Fruit fly (Drosophila melanogaster) whole organism, embryonic: ENCODE measurements around the gene GILT3.

ENCODE experiments used
- Antp ChIP-seq: fragments of 200-800 bp; sonication (Bioruptor generic); optimal IDR thresholded peaks from 3 replicates; lab custom pipeline; 2016; ENCODE audit warnings: missing biosample characterization, missing genetic modification characterization
- BEAF-32 ChIP-seq: fragments of 200-800 bp; sonication (Bioruptor generic); optimal IDR thresholded peaks from 3 replicates; lab custom pipeline; 2017; ENCODE audit warnings: missing biosample characterization, missing genetic modification characterization, mild to moderate bottlenecking, moderate library complexity, missing genetic modification reagents
- BtbVII ChIP-seq: fragments of 200-800 bp; sonication (Bioruptor generic); optimal IDR thresholded peaks from 3 replicates; lab custom pipeline; 2017; ENCODE audit warnings: missing biosample characterization, mild to moderate bottlenecking, missing genetic modification characterization
- CG12744 ChIP-seq: fragments of 200-800 bp; sonication (Bioruptor generic); optimal IDR thresholded peaks from 2 replicates; lab custom pipeline; 2016; ENCODE audit warnings: missing biosample characterization, missing genetic modification characterization
- CG12769 ChIP-seq: fragments of 200-800 bp; sonication (Bioruptor generic); optimal IDR thresholded peaks from 2 replicates; lab custom pipeline; 2019; ENCODE audit warnings: missing biosample characterization, mild to moderate bottlenecking, missing genetic modification characterization, moderate library complexity
- CG12942 ChIP-seq: fragments of 200-800 bp; sonication (Bioruptor generic); optimal IDR thresholded peaks from 3 replicates; lab custom pipeline; 2016; ENCODE audit warnings: missing biosample characterization, missing genetic modification characterization
- CG14667 ChIP-seq: fragments of 200-800 bp; sonication (Bioruptor generic); IDR thresholded peaks from 2 replicates; pipeline ENCODE4 v1.3.6; 2022; ENCODE audit warnings: missing biosample characterization, missing genetic modification characterization
- CG17912 ChIP-seq: fragments of 200-800 bp; sonication (Bioruptor generic); optimal IDR thresholded peaks from 2 replicates; lab custom pipeline; 2018; ENCODE audit warnings: missing biosample characterization, mild to moderate bottlenecking, missing genetic modification characterization
- CG18262 ChIP-seq: fragments of 200-800 bp; optimal IDR thresholded peaks from 3 replicates; lab custom pipeline; 2019; ENCODE audit warnings: missing biosample characterization, mild to moderate bottlenecking, missing genetic modification characterization, moderate library complexity
- CG18764 ChIP-seq: fragments of 200-800 bp; sonication (Bioruptor generic); optimal IDR thresholded peaks from 3 replicates; lab custom pipeline; 2016; ENCODE audit warnings: missing biosample characterization, missing genetic modification characterization
- CG31388 ChIP-seq: fragments of 200-800 bp; sonication (Bioruptor generic); optimal IDR thresholded peaks from 2 replicates; lab custom pipeline; 2016; ENCODE audit warnings: missing biosample characterization, missing genetic modification characterization
- CG34376 ChIP-seq: fragments of 200-800 bp; sonication (Bioruptor generic); optimal IDR thresholded peaks from 2 replicates; lab custom pipeline; 2018; ENCODE audit warnings: missing biosample characterization, mild to moderate bottlenecking, missing genetic modification characterization
- CG3838 ChIP-seq: fragments of 200-800 bp; sonication (Bioruptor generic); optimal IDR thresholded peaks from 3 replicates; lab custom pipeline; 2016; ENCODE audit warnings: missing biosample characterization, missing genetic modification characterization
- CG42726 ChIP-seq: fragments of 200-800 bp; sonication (Bioruptor generic); IDR thresholded peaks from 2 replicates; pipeline ENCODE4 v1.3.6; 2022; ENCODE audit warnings: missing biosample characterization, missing genetic modification characterization; ENCODE audit not compliant: partially characterized antibody
- CG4424 ChIP-seq: fragments of 200-800 bp; sonication (Bioruptor generic); optimal IDR thresholded peaks from 3 replicates; lab custom pipeline; 2016; ENCODE audit warnings: missing biosample characterization, missing genetic modification characterization
- CG4820 ChIP-seq: fragments of 200-800 bp; sonication (Bioruptor generic); optimal IDR thresholded peaks from 3 replicates; lab custom pipeline; 2016; ENCODE audit warnings: missing biosample characterization, missing genetic modification characterization
- CG5180 ChIP-seq: fragments of 200-800 bp; sonication (Bioruptor generic); optimal IDR thresholded peaks from 3 replicates; lab custom pipeline; 2017; ENCODE audit warnings: missing biosample characterization, missing genetic modification characterization, mild to moderate bottlenecking, moderate library complexity, missing genetic modification reagents
- CG6272 ChIP-seq: fragments of 200-800 bp; sonication (Bioruptor generic); IDR thresholded peaks from 2 replicates; pipeline ENCODE4 v1.3.6; 2022; ENCODE audit warnings: missing biosample characterization, missing genetic modification characterization
- CG6813 ChIP-seq: fragments of 200-800 bp; sonication (Bioruptor generic); optimal IDR thresholded peaks from 2 replicates; lab custom pipeline; 2017; ENCODE audit warnings: missing biosample characterization, missing genetic modification characterization, mild to moderate bottlenecking, moderate library complexity, missing genetic modification reagents
- CG7372 ChIP-seq: fragments of 200-800 bp; sonication (Bioruptor generic); IDR thresholded peaks from 2 replicates; pipeline ENCODE4 v1.3.6; 2022; ENCODE audit warnings: missing biosample characterization, missing genetic modification characterization
- CG8478 ChIP-seq: fragments of >200 bp; optimal IDR thresholded peaks from 2 replicates; lab custom pipeline; 2018
- CG9817 ChIP-seq: fragments of 200-800 bp; sonication (Bioruptor generic); optimal IDR thresholded peaks from 2 replicates; lab custom pipeline; 2018; ENCODE audit warnings: missing biosample characterization, mild to moderate bottlenecking, missing genetic modification characterization, moderate library complexity
- CrebB ChIP-seq: fragments of 200-800 bp; sonication (Bioruptor generic); optimal IDR thresholded peaks from 3 replicates; lab custom pipeline; 2018; ENCODE audit warnings: missing biosample characterization, mild to moderate bottlenecking, missing genetic modification characterization
- Gsc ChIP-seq: fragments of 200-800 bp; sonication (Bioruptor generic); IDR thresholded peaks from 2 replicates; pipeline ENCODE4 v1.3.6; 2022; ENCODE audit warnings: missing biosample characterization, missing genetic modification characterization
- HLH4C ChIP-seq: fragments of 200-800 bp; sonication (Bioruptor generic); IDR thresholded peaks from 3 replicates; pipeline ENCODE4 v1.3.6; 2022; ENCODE audit warnings: missing biosample characterization, missing genetic modification characterization; ENCODE audit not compliant: partially characterized antibody
- Lpt ChIP-seq: fragments of >200 bp; optimal IDR thresholded peaks from 2 replicates; lab custom pipeline; 2018; ENCODE audit warnings: missing biosample characterization, missing genetic modification characterization
- Med ChIP-seq: fragments of 200-800 bp; sonication (Bioruptor generic); peaks from one replicate; lab custom pipeline; 2016; ENCODE audit warnings: missing biosample characterization, missing genetic modification characterization, mild to moderate bottlenecking, inconsistent platforms, moderate library complexity
- NK7.1 ChIP-seq: fragments of 200-800 bp; sonication (Bioruptor generic); optimal IDR thresholded peaks from 3 replicates; lab custom pipeline; 2016; ENCODE audit warnings: missing biosample characterization, missing genetic modification characterization
- Neu2 ChIP-seq: fragments of 200-800 bp; sonication (Bioruptor generic); optimal IDR thresholded peaks from 3 replicates; lab custom pipeline; 2016; ENCODE audit warnings: missing biosample characterization, missing genetic modification characterization, borderline replicate concordance
- al ChIP-seq: fragments of 200-800 bp; sonication (Bioruptor generic); IDR thresholded peaks from 2 replicates; pipeline ENCODE4 v1.3.6; 2022; ENCODE audit warnings: missing biosample characterization, missing genetic modification characterization
- aop ChIP-seq: fragments of 200-800 bp; sonication (Bioruptor generic); IDR thresholded peaks from 2 replicates; pipeline ENCODE4 v1.3.6; 2022; ENCODE audit warnings: missing biosample characterization, missing genetic modification characterization
- ara ChIP-seq: fragments of 200-800 bp; sonication (Bioruptor generic); IDR thresholded peaks from 2 replicates; pipeline ENCODE4 v1.3.6; 2022; ENCODE audit warnings: missing biosample characterization, missing genetic modification characterization
- ash1 ChIP-seq: fragments of 200-800 bp; sonication (Bioruptor generic); optimal IDR thresholded peaks from 2 replicates; lab custom pipeline; 2018; ENCODE audit warnings: missing biosample characterization, mild to moderate bottlenecking, missing genetic modification characterization
- cad ChIP-seq: fragments of >200 bp; optimal IDR thresholded peaks from 2 replicates; lab custom pipeline; 2017; ENCODE audit warnings: missing biosample characterization, missing genetic modification characterization
- dmrt11E ChIP-seq: fragments of 200-800 bp; sonication (Bioruptor generic); optimal IDR thresholded peaks from 3 replicates; lab custom pipeline; 2018; ENCODE audit warnings: missing biosample characterization, mild to moderate bottlenecking, missing genetic modification characterization, moderate library complexity
- en ChIP-seq: fragments of 200-800 bp; sonication (Bioruptor generic); optimal IDR thresholded peaks from 2 replicates; lab custom pipeline; 2016; ENCODE audit warnings: missing biosample characterization, missing genetic modification characterization
- esg ChIP-seq: fragments of 200-800 bp; sonication (Bioruptor generic); conservative IDR thresholded peaks from 2 replicates; pipeline ENCODE4 v1.3.6; 2022; ENCODE audit warnings: missing biosample characterization, missing genetic modification characterization
- eve ChIP-seq, 2 experiments: fragments of >200 bp; optimal IDR thresholded peaks; 2 replicates each; lab custom pipeline; 2017; ENCODE audit warnings: missing biosample characterization in 2 of 2, missing genetic modification characterization in 2 of 2
- ftz-f1 ChIP-seq: fragments of 200-800 bp; sonication (Bioruptor generic); optimal IDR thresholded peaks from 2 replicates; lab custom pipeline; 2016; ENCODE audit warnings: missing biosample characterization, missing genetic modification characterization
- gfzf ChIP-seq: fragments of 200-800 bp; sonication (Bioruptor generic); optimal IDR thresholded peaks from 2 replicates; lab custom pipeline; 2016; ENCODE audit warnings: missing biosample characterization, mild to moderate bottlenecking, missing genetic modification characterization, moderate library complexity
- ham ChIP-seq: fragments of 200-800 bp; sonication (Bioruptor generic); IDR thresholded peaks from 2 replicates; pipeline ENCODE4 v1.3.6; 2022; ENCODE audit warnings: missing biosample characterization, missing genetic modification characterization
- hb ChIP-seq: fragments of 200-800 bp; sonication (Bioruptor generic); IDR thresholded peaks from 3 replicates; pipeline ENCODE4 v1.3.6; 2022; ENCODE audit warnings: missing biosample characterization, missing genetic modification characterization; ENCODE audit not compliant: partially characterized antibody
- pho ChIP-seq: fragments of 200-800 bp; sonication (Bioruptor generic); optimal IDR thresholded peaks from 2 replicates; lab custom pipeline; 2016; ENCODE audit warnings: missing biosample characterization, missing genetic modification characterization
- sens ChIP-seq: fragments of 200-800 bp; sonication (Bioruptor generic); peaks from one replicate; lab custom pipeline; 2016; ENCODE audit warnings: missing biosample characterization, missing genetic modification characterization
- so ChIP-seq: fragments of 200-800 bp; sonication (Bioruptor generic); IDR thresholded peaks from 3 replicates; pipeline ENCODE4 v1.3.6; 2022; ENCODE audit warnings: missing biosample characterization, missing genetic modification characterization
- sqz ChIP-seq: fragments of 200-800 bp; sonication (Bioruptor generic); optimal IDR thresholded peaks from 3 replicates; lab custom pipeline; 2018; ENCODE audit warnings: missing biosample characterization, mild to moderate bottlenecking, missing genetic modification characterization
- ssp ChIP-seq: fragments of 200-800 bp; sonication (Bioruptor generic); IDR thresholded peaks from 2 replicates; pipeline ENCODE4 v1.3.6; 2022; ENCODE audit warnings: missing biosample characterization, missing genetic modification characterization
- tgo ChIP-seq: fragments of 200-800 bp; sonication (Bioruptor generic); IDR thresholded peaks from 3 replicates; pipeline ENCODE4 v1.3.6; 2022; ENCODE audit warnings: missing biosample characterization, missing genetic modification characterization
- tio ChIP-seq: fragments of 200-800 bp; sonication (Bioruptor generic); optimal IDR thresholded peaks from 2 replicates; lab custom pipeline; 2017; ENCODE audit warnings: missing biosample characterization, missing genetic modification characterization, inconsistent platforms
- trh ChIP-seq: fragments of 200-800 bp; sonication (Bioruptor generic); optimal IDR thresholded peaks from 2 replicates; lab custom pipeline; 2016; ENCODE audit warnings: missing biosample characterization, missing genetic modification characterization
- ttk ChIP-seq: fragments of 200-800 bp; sonication (Bioruptor generic); IDR thresholded peaks from 2 replicates; pipeline ENCODE4 v2.1.2; 2022; ENCODE audit warnings: missing biosample characterization, missing genetic modification characterization
- zfh2 ChIP-seq: fragments of 200-800 bp; sonication (Bioruptor generic); optimal IDR thresholded peaks from 2 replicates; lab custom pipeline; 2016; ENCODE audit warnings: missing biosample characterization, missing genetic modification characterization

The GILT3 gene

DNA sequence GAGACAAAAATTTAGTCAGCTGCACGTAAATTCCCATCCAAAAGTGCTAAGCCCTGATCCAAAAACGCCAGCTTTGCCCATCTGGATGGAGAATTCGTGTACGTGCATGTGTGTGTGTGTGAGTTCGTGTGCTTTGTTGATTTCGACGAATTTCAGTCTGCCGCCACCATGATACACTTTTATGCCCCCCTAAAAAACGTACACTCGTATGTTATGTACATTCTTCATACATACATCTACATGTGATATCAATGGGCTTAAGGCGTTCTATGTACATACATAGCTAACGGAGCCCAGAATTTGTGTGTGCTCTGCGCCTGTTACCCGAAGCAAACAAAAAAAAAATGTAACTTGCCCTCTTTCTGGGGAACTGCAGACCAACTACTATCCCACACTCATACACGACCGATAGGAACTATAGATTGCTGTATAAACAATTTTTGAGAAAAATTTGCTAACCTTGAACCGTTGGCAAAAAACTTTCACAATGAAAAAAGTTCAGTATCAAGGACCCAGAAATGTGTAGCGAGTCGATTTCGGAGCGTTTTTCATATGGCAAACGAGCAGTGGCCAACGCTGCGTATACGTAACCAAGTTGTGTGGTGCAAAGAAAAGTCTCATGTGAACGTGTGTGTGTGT is 48.7 kb downstream of the GILT3 start (continued):
- TF ChIP-seq NK7.1 (GFP tag; lab: Kevin White, UChicago) (no peak), CG4820 (GFP tag; lab: Kevin White, UChicago) (no peak), CG31388 (GFP tag; lab: Kevin White, UChicago) (no peak), CG18262 (tag; lab: Kevin White, UChicago) (no peak), zfh2 (no peak), ssp (no peak), CG12942 (GFP tag; lab: Kevin White, UChicago) (no peak), Antp (GFP tag; lab: Kevin White, UChicago) (no peak), esg (GFP tag; lab: Robert Waterston, UW) (no peak), CG12744 (GFP tag; lab: Kevin White, UChicago) (peak; percentile 30), CG8478 (lab: Kevin White, UChicago) (no peak), CG12769 (peak; percentile 55), tio (GFP tag; lab: Kevin White, UChicago) (no peak), CG42726 (GFP tag; lab: Robert Waterston, UW) (peak; percentile 19; the same call in 1 of the 2 replicates), hb (GFP tag; lab: Robert Waterston, UW) (no peak), CG6813 (GFP tag; lab: Kevin White, UChicago) (no peak), sqz (GFP tag; lab: Kevin White, UChicago) (peak; percentile 78), BEAF-32 (GFP tag; lab: Kevin White, UChicago) (no peak), Neu2 (no peak), CG14667 (GFP tag; lab: Robert Waterston, UW) (no peak), CG7372 (GFP tag; lab: Robert Waterston, UW) (peak; percentile 49; the same call in 1 of the 2 replicates), BtbVII (GFP tag; lab: Kevin White, UChicago) (peak; percentile 50), gfzf (GFP tag; lab: Kevin White, UChicago) (no peak), Gsc (no peak), ara (GFP tag; lab: Robert Waterston, UW) (no peak), CG3838 (GFP tag; lab: Kevin White, UChicago) (no peak), CG18764 (no peak), cad (no peak), Med (GFP tag; lab: Kevin White, UChicago) (peak; percentile 72), trh (GFP tag; lab: Kevin White, UChicago) (no peak), aop (no peak), ham (GFP tag; lab: Robert Waterston, UW) (no peak), pho (GFP tag; lab: Kevin White, UChicago) (peak; percentile 2), eve (GFP tag; optimal IDR thresholded peaks at IDR 0.05; lab: Kevin White, UChicago) (no peak), so (GFP tag; lab: Robert Waterston, UW) (0 out of 3 replicates have a peak, but pooled peaks have one; percentile 9), CG6272 (no peak), ftz-f1 (GFP tag; lab: Kevin White, UChicago) (peak; percentile 71), en (no peak), CG17912 (GFP tag; lab: Kevin White, UChicago) (no peak), HLH4C (no peak), al (GFP tag; lab: Robert Waterston, UW) (no peak), ttk (GFP tag; lab: Robert Waterston, UW) (no peak), Lpt (GFP tag; lab: Kevin White, UChicago) (no peak), CG5180 (GFP tag; lab: Kevin White, UChicago) (peak; percentile 36), CrebB (peak; percentile 32), CG4424 (GFP tag; lab: Kevin White, UChicago) (no peak), sens (GFP tag; lab: Kevin White, UChicago) (peak; percentile 66), CG34376 (GFP tag; lab: Kevin White, UChicago) (peak; percentile 78), dmrt11E (tag; lab: Kevin White, UChicago) (no peak), tgo (GFP tag; lab: Robert Waterston, UW) (no peak), ash1 (GFP tag; lab: Kevin White, UChicago) (no peak), CG9817 (no peak)
